Worm (Caenorhabditis elegans): Measurements from ENCODE around the gene rpl-21.

The rpl-21 gene

DNA sequence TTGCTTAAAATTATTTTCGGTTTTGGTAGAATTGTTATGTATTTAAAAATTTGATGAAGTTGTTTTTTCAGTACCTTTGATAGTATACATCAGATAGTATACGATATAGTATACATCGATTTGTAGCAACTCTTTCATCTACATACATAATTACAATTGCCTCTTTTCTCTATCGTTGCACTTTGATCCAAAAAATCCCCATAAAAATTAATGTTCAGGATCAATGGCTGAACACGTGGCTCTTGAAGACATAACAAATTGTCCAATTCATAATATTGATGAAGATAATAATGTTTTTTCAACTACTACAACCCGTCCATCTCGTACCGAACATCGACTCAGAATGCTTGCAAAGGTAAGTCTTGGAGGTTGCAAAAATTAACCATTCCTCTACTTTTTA is 18.7 kb upstream of the rpl-21 start, which contains the start of gene D2007.2:
D2007.2 (plus strand) TSS at position 213 of the 400 bp plus-strand sequence.
- no peak for TF ChIP-seq ceh-9 (tag; optimal IDR thresholded peaks at IDR 0.05)
- no peak for TF ChIP-seq elt-2 (tag; optimal IDR thresholded peaks at IDR 0.05)
- no peak for TF ChIP-seq nhr-23 (tag; optimal IDR thresholded peaks at IDR 0.05)
- TF ChIP-seq ztf-11 (tag; optimal IDR thresholded peaks at IDR 0.05) = no peak
- no peak for TF ChIP-seq nhr-76 (tag; optimal IDR thresholded peaks at IDR 0.05)
- TF ChIP-seq elt-3 (tag; optimal IDR thresholded peaks at IDR 0.05) = no peak
- no peak for TF ChIP-seq nfya-1 (tag; optimal IDR thresholded peaks at IDR 0.05; ENCODE audit: insufficient read depth)
- TF ChIP-seq mdl-1 (tag; optimal IDR thresholded peaks at IDR 0.05) = no peak
- no peak for TF ChIP-seq snpc-4 (tag; optimal IDR thresholded peaks at IDR 0.05)
- TF ChIP-seq fkh-2 (tag; optimal IDR thresholded peaks at IDR 0.05) = no peak
- TF ChIP-seq elt-1 (tag; optimal IDR thresholded peaks at IDR 0.05) = no peak
- no peak for TF ChIP-seq pqm-1 (tag; optimal IDR thresholded peaks at IDR 0.05)
- no peak for TF ChIP-seq lsy-12 (tag; optimal IDR thresholded peaks at IDR 0.05)
- TF ChIP-seq hmg-11 (tag; optimal IDR thresholded peaks at IDR 0.05) = no peak
- no peak for TF ChIP-seq ceh-16 (tag; optimal IDR thresholded peaks at IDR 0.05)
- no peak for TF ChIP-seq nhr-43 (tag; optimal IDR thresholded peaks at IDR 0.05; ENCODE audit: poor library complexity, severe bottlenecking)
- TF ChIP-seq eor-1 (tag; optimal IDR thresholded peaks at IDR 0.05) = no peak
- no peak for TF ChIP-seq ZK546.5 (tag; optimal IDR thresholded peaks at IDR 0.05)

DNA sequence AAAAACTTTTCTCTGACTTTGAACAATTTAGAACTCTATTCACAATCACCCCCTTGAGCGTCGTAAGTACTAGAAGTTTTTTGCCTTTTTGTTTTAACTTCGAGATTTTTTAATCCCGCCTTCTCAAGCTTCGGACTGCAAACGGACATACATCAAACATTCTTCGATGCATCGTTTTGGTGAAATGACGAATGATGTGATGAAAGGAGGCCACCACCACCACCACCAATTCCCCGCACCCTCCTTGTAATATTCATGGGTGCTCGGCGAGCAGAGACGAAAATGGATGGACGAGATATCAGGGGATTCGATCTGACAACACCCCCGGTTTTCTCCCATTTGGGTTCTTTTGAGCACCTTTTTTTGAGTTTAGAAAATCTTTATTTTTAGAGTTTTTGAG is 15.9 kb upstream of the rpl-21 start:
- TF ChIP-seq nhr-25 (tag; optimal IDR thresholded peaks at IDR 0.05) = no peak
- peak; percentile 49 for TF ChIP-seq lin-39 (tag; optimal IDR thresholded peaks at IDR 0.05)

- TF ChIP-seq elt-2 (tag; optimal IDR thresholded peaks at IDR 0.05) (peak; percentile 10), ztf-4 (tag; optimal IDR thresholded peaks at IDR 0.05) (no peak), fkh-2 (tag; optimal IDR thresholded peaks at IDR 0.05) (no peak), sea-2 (GFP tag; optimal IDR thresholded peaks at IDR 0.05) (no peak), lin-39 (tag; optimal IDR thresholded peaks at IDR 0.05) (peak; percentile 30), nhr-28 (tag; optimal IDR thresholded peaks at IDR 0.05) (no peak), lsy-12 (tag; optimal IDR thresholded peaks at IDR 0.05) (no peak), unc-62 (GFP tag; optimal IDR thresholded peaks at IDR 0.05) (no peak), nhr-12 (tag; optimal IDR thresholded peaks at IDR 0.05) (no peak), nhr-11 (tag; optimal IDR thresholded peaks at IDR 0.05) (no peak), nhr-67 (tag; optimal IDR thresholded peaks at IDR 0.05) (no peak), eor-1 (tag; optimal IDR thresholded peaks at IDR 0.05) (no peak), ceh-82 (tag; optimal IDR thresholded peaks at IDR 0.05) (peak; percentile 6), nhr-76 (tag; optimal IDR thresholded peaks at IDR 0.05) (no peak), lin-15B (tag; optimal IDR thresholded peaks at IDR 0.05) (peak; percentile 84), fos-1 (tag; optimal IDR thresholded peaks at IDR 0.05) (no peak), ceh-9 (tag; optimal IDR thresholded peaks at IDR 0.05) (no peak), ztf-11 (tag; optimal IDR thresholded peaks at IDR 0.05) (no peak), nhr-25 (tag; optimal IDR thresholded peaks at IDR 0.05) (peak; percentile 15), nhr-237 (tag; optimal IDR thresholded peaks at IDR 0.05) (no peak), zag-1 (tag; optimal IDR thresholded peaks at IDR 0.05) (no peak), skn-1 (tag; optimal IDR thresholded peaks at IDR 0.05) (peak; percentile 32), ceh-28 (tag; optimal IDR thresholded peaks at IDR 0.05) (no peak), nhr-77 (tag; optimal IDR thresholded peaks at IDR 0.05) (no peak), elt-3 (tag; optimal IDR thresholded peaks at IDR 0.05) (no peak), daf-12 (tag; optimal IDR thresholded peaks at IDR 0.05) (no peak), egl-27 (tag; optimal IDR thresholded peaks at IDR 0.05) (no peak), ZK546.5 (tag; optimal IDR thresholded peaks at IDR 0.05) (no peak), ceh-16 (tag; optimal IDR thresholded peaks at IDR 0.05) (no peak), mml-1 (tag; optimal IDR thresholded peaks at IDR 0.05) (no peak), ama-1 (optimal IDR thresholded peaks at IDR 0.05) (no peak), nhr-23 (tag; optimal IDR thresholded peaks at IDR 0.05) (no peak), fkh-10 (GFP tag; optimal IDR thresholded peaks at IDR 0.05) (no peak), tbx-2 (tag; optimal IDR thresholded peaks at IDR 0.05) (no peak), snpc-4 (tag; optimal IDR thresholded peaks at IDR 0.05) (no peak), pqm-1 (tag; optimal IDR thresholded peaks at IDR 0.05) (no peak), pha-4 (tag; optimal IDR thresholded peaks at IDR 0.05) (peak; percentile 68), unc-39 (tag; optimal IDR thresholded peaks at IDR 0.05) (no peak), egl-5 (tag; optimal IDR thresholded peaks at IDR 0.05) (no peak), nfya-1 (tag; optimal IDR thresholded peaks at IDR 0.05; ENCODE audit: insufficient read depth) (peak; percentile 70), aly-2 (tag; optimal IDR thresholded peaks at IDR 0.05) (no peak), nhr-43 (tag; optimal IDR thresholded peaks at IDR 0.05; ENCODE audit: poor library complexity, severe bottlenecking) (peak; percentile 73), mdl-1 (tag; optimal IDR thresholded peaks at IDR 0.05) (no peak), hmg-11 (tag; optimal IDR thresholded peaks at IDR 0.05) (no peak), elt-1 (tag; optimal IDR thresholded peaks at IDR 0.05) (no peak), R02D3.7 (tag; optimal IDR thresholded peaks at IDR 0.05) (no peak), jun-1 (tag; optimal IDR thresholded peaks at IDR 0.05) (no peak)
Measured at ce11 chrIII:8144574-8145065, 14.6 kb upstream of the rpl-21 start, which contains the start of the genes C14B9.8 and mrpl-18. TSS of gene C14B9.8 (minus strand) at chrIII:8144629. TSS of gene mrpl-18 (plus strand) at chrIII:8145015.
